Fruit fly (Drosophila melanogaster) whole organism, prepupa: ENCODE results near the gene CG9592.

Experiments
- CG10631 ChIP-seq: fragments of 200-800 bp; sonication (Bioruptor generic); optimal IDR thresholded peaks from 2 replicates; lab custom pipeline; 2016; ENCODE audit warnings: missing biosample characterization, missing genetic modification characterization
- CG11902 ChIP-seq: fragments of 200-800 bp; sonication (Bioruptor generic); optimal IDR thresholded peaks from 3 replicates; lab custom pipeline; 2016; ENCODE audit warnings: missing biosample characterization, missing genetic modification characterization
- CG6808 ChIP-seq: fragments of 200-800 bp; sonication (Bioruptor generic); optimal IDR thresholded peaks from 3 replicates; lab custom pipeline; 2017; ENCODE audit warnings: missing biosample characterization, missing genetic modification characterization, mild to moderate bottlenecking, moderate library complexity, missing genetic modification reagents
- CG6854 ChIP-seq: fragments of 200-800 bp; sonication (Bioruptor generic); optimal IDR thresholded peaks from 2 replicates; lab custom pipeline; 2017; ENCODE audit warnings: missing biosample characterization, mild to moderate bottlenecking, missing genetic modification characterization
- Ets21C ChIP-seq: fragments of 200-800 bp; sonication (Bioruptor generic); optimal IDR thresholded peaks from 3 replicates; lab custom pipeline; 2016; ENCODE audit warnings: missing biosample characterization, missing genetic modification characterization
- Ets96B ChIP-seq: fragments of 200-800 bp; optimal IDR thresholded peaks from 2 replicates; lab custom pipeline; 2019; ENCODE audit warnings: missing biosample characterization, mild to moderate bottlenecking, missing genetic modification characterization, moderate library complexity
- Hr4 ChIP-seq: fragments of 200-800 bp; sonication (Bioruptor generic); optimal IDR thresholded peaks from 3 replicates; lab custom pipeline; 2016; ENCODE audit warnings: missing biosample characterization, missing genetic modification characterization
- Sox102F ChIP-seq: fragments of 200-800 bp; sonication (Bioruptor generic); optimal IDR thresholded peaks from 2 replicates; lab custom pipeline; 2016; ENCODE audit warnings: missing biosample characterization, mild to moderate bottlenecking, missing genetic modification characterization
- dac ChIP-seq: fragments of 200-800 bp; sonication (Bioruptor generic); optimal IDR thresholded peaks from 2 replicates; lab custom pipeline; 2017; ENCODE audit warnings: missing biosample characterization, mild to moderate bottlenecking, missing genetic modification characterization
- dsx ChIP-seq: fragments of 200-800 bp; optimal IDR thresholded peaks from 3 replicates; lab custom pipeline; 2019; ENCODE audit warnings: missing biosample characterization, mild to moderate bottlenecking, missing genetic modification characterization, moderate library complexity; ENCODE audit not compliant: poor library complexity, severe bottlenecking
- fd85E ChIP-seq: fragments of 200-800 bp; sonication (Bioruptor generic); optimal IDR thresholded peaks from 3 replicates; lab custom pipeline; 2016; ENCODE audit warnings: missing biosample characterization, missing genetic modification characterization
- ss ChIP-seq, 2 experiments: fragments of 200-800 bp; sonication (Bioruptor generic); optimal IDR thresholded peaks; 2 replicates in 1 of 2; 3 replicates in 1 of 2; lab custom pipeline; 2017 to 2018; ENCODE audit warnings: mild to moderate bottlenecking in 2 of 2, missing biosample characterization in 2 of 2, missing genetic modification characterization in 2 of 2, moderate library complexity in 1 of 2
- topi ChIP-seq: fragments of 200-800 bp; sonication (Bioruptor generic); optimal IDR thresholded peaks from 3 replicates; lab custom pipeline; 2016; ENCODE audit warnings: missing biosample characterization, missing genetic modification characterization

dm6 chr3L:14562672-14563071, 45.0 kb downstream of the CG9592 start:
- TF ChIP-seq CG6854 (no peak), ss (GFP tag; optimal IDR thresholded peaks at IDR 0.05; lab: Kevin White, UChicago) (no peak), dsx (GFP tag; lab: Kevin White, UChicago) (no peak), dac (GFP tag; lab: Kevin White, UChicago) (no peak), Hr4 (GFP tag; lab: Kevin White, UChicago) (no peak), Ets96B (tag; lab: Kevin White, UChicago) (no peak), Sox102F (no peak), fd85E (GFP tag; lab: Kevin White, UChicago) (no peak), topi (GFP tag; lab: Kevin White, UChicago) (no peak), CG10631 (no peak), CG6808 (GFP tag; lab: Kevin White, UChicago) (no peak), Ets21C (GFP tag; lab: Kevin White, UChicago) (no peak), CG11902 (GFP tag; lab: Kevin White, UChicago) (no peak)
